Worm (Caenorhabditis elegans): ENCODE measurements around the gene sre-51.

ce11 chrII:12301233-12301632, 10.4 kb upstream of the sre-51 start:
- TF ChIP-seq nhr-77 (tag; optimal IDR thresholded peaks at IDR 0.05) (no peak), tbx-2 (tag; optimal IDR thresholded peaks at IDR 0.05) (no peak), nhr-12 (tag; optimal IDR thresholded peaks at IDR 0.05) (no peak), elt-3 (tag; optimal IDR thresholded peaks at IDR 0.05) (no peak), dpl-1 (GFP tag; optimal IDR thresholded peaks at IDR 0.05) (no peak), lsy-2 (tag; optimal IDR thresholded peaks at IDR 0.05) (no peak), ama-1 (optimal IDR thresholded peaks at IDR 0.05) (no peak), ces-1 (GFP tag; optimal IDR thresholded peaks at IDR 0.05) (no peak), lir-3 (tag; optimal IDR thresholded peaks at IDR 0.05; ENCODE audit: poor library complexity) (no peak), unc-62 (GFP tag; optimal IDR thresholded peaks at IDR 0.05) (no peak)

Measured in whole organism, L1 larva.